Worm (Caenorhabditis elegans) whole organism, L4 larva: ENCODE results near the gene skr-14.

ENCODE experiments used
- ces-1 ChIP-seq: fragments of 150-350 bp; sonication (generic microtip); optimal IDR thresholded peaks from 4 replicates; lab custom pipeline; 2014; ENCODE audit warnings: missing biosample characterization, missing genetic modification reagents, missing genetic modification characterization
- spr-3 ChIP-seq: fragments of 200-800 bp; sonication (Bioruptor generic); optimal IDR thresholded peaks from 2 replicates; lab custom pipeline; 2018; ENCODE audit warnings: mild to moderate bottlenecking, missing genetic modification characterization, missing compliant biosample characterization

DNA sequence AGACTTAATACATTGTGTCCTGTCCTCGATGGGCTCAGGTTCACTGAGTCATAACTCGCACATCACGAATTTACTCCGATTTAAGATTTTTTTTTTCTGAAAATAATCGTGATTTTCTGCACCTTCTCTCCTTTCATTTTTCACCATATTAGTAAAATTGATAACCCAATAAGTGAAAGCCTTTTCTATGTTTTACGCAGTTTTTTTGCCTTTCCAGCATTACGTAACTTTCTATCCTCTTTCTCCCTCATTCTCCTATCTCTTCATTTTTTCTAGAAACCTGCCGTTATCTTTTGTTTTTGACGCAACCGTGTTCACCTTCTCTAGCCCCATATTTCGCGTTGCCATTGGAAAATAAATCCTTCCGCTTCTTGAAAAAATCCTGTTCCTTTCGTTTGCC lies 15.8 kb upstream of the skr-14 start:
- TF ChIP-seq ces-1 (GFP tag; lab: Kevin White, UChicago) (no peak), spr-3 (GFP tag; lab: Kevin White, UChicago) (no peak)
